Worm (Caenorhabditis elegans) whole organism, early embryonic: ENCODE results near the gene rpt-2.
A peak's percentile ranks its signal among the peaks of the same experiment; 100 is the strongest.

Experiments used
- B0310.2 ChIP-seq: sonication (generic microtip); optimal IDR thresholded peaks from 2 replicates; lab custom pipeline; 2016; ENCODE audit warnings: mild to moderate bottlenecking, missing genetic modification characterization, missing compliant biosample characterization
- F13C5.2 ChIP-seq: sonication (generic microtip); optimal IDR thresholded peaks from 2 replicates; lab custom pipeline; 2017; ENCODE audit warnings: mild to moderate bottlenecking, missing genetic modification characterization, inconsistent platforms, missing compliant biosample characterization
- aly-1 ChIP-seq: sonication (generic microtip); optimal IDR thresholded peaks from 2 replicates; lab custom pipeline; 2016; ENCODE audit warnings: missing genetic modification characterization, missing compliant biosample characterization
- ama-1 ChIP-seq: fragments of 150-350 bp; optimal IDR thresholded peaks from 2 replicates; lab custom pipeline; 2014
- ceh-13 ChIP-seq: fragments of 200-800 bp; sonication (Bioruptor generic); optimal IDR thresholded peaks from 2 replicates; lab custom pipeline; 2018; ENCODE audit warnings: mild to moderate bottlenecking, missing genetic modification characterization, missing compliant biosample characterization
- ceh-36 ChIP-seq: sonication (generic microtip); optimal IDR thresholded peaks from 2 replicates; lab custom pipeline; 2016; ENCODE audit warnings: missing genetic modification characterization, inconsistent platforms, missing compliant biosample characterization
- ets-7 ChIP-seq: sonication (generic microtip); optimal IDR thresholded peaks from 2 replicates; lab custom pipeline; 2016; ENCODE audit warnings: missing genotype, missing genetic modification characterization, missing compliant biosample characterization
- flt-1 ChIP-seq: fragments of 200-800 bp; sonication (Bioruptor generic); IDR thresholded peaks from 2 replicates; pipeline ENCODE4 v1.3.6; 2022; ENCODE audit warnings: missing genetic modification characterization, missing compliant biosample characterization
- hmbx-1 ChIP-seq: sonication (generic microtip); optimal IDR thresholded peaks from 2 replicates; lab custom pipeline; 2016; ENCODE audit warnings: mild to moderate bottlenecking, missing genetic modification characterization, missing compliant biosample characterization
- hmg-4 ChIP-seq: fragments of 200-800 bp; sonication (Bioruptor generic); optimal IDR thresholded peaks from 2 replicates; lab custom pipeline; 2018; ENCODE audit warnings: mild to moderate bottlenecking, missing genetic modification characterization, missing compliant biosample characterization
- hnd-1 ChIP-seq: sonication (generic microtip); optimal IDR thresholded peaks from 2 replicates; lab custom pipeline; 2016; ENCODE audit warnings: missing genetic modification characterization, missing compliant biosample characterization
- pes-1 ChIP-seq: fragments of 200-800 bp; sonication (Bioruptor generic); IDR thresholded peaks from 2 replicates; pipeline ENCODE4 v1.3.6; 2022; ENCODE audit warnings: missing genetic modification reagents, missing genetic modification characterization, missing compliant biosample characterization
- scrt-1 ChIP-seq: fragments of 200-800 bp; sonication (Bioruptor generic); IDR thresholded peaks from 2 replicates; pipeline ENCODE4 v1.3.6; 2022; ENCODE audit warnings: missing genetic modification characterization, missing compliant biosample characterization
- sea-1 ChIP-seq: fragments of 200-800 bp; sonication (Bioruptor generic); conservative IDR thresholded peaks from 2 replicates; pipeline ENCODE4 v1.3.6; 2022; ENCODE audit warnings: missing genetic modification characterization, missing compliant biosample characterization
- tbx-11 ChIP-seq: fragments of 200-800 bp; sonication (Bioruptor generic); IDR thresholded peaks from 2 replicates; pipeline ENCODE4 v1.3.6; 2022; ENCODE audit warnings: missing genetic modification characterization, missing compliant biosample characterization
- tbx-37 ChIP-seq: fragments of 200-800 bp; sonication (Bioruptor generic); conservative IDR thresholded peaks from 2 replicates; pipeline ENCODE4 v1.3.6; 2022; ENCODE audit warnings: missing genetic modification reagents, missing genetic modification characterization, missing compliant biosample characterization
- tra-4 ChIP-seq: sonication (generic microtip); optimal IDR thresholded peaks from 2 replicates; lab custom pipeline; 2017; ENCODE audit warnings: missing genetic modification characterization, missing compliant biosample characterization

rpt-2 gene

DNA sequence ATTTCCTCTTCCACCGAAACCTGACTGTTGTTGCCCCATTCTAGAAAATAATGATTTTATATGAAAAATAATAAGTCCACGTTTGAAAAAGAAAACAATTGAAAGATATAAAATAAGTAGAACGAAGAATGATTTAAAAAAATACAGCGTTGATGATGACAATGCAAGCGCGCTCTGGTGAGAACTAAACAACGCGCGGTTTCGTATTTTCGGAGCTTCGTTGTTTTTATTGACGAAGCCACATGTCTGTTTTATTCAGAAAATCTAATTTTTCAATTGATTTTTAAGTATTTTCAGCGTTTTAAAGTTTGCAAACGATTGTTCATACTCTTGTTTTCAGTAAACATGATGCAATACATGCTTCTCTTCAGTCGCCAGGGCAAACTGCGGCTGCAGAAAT, at the start of gene rpt-2, which contains the start of gene aps-1:
TSS of gene rpt-2 (minus strand) at position 40 of the 400 bp plus-strand sequence.
TSS of gene aps-1 (plus strand) at position 341 of the 400 bp plus-strand sequence.
- TF ChIP-seq F13C5.2 (peak; percentile 48), flt-1 (no peak)

DNA sequence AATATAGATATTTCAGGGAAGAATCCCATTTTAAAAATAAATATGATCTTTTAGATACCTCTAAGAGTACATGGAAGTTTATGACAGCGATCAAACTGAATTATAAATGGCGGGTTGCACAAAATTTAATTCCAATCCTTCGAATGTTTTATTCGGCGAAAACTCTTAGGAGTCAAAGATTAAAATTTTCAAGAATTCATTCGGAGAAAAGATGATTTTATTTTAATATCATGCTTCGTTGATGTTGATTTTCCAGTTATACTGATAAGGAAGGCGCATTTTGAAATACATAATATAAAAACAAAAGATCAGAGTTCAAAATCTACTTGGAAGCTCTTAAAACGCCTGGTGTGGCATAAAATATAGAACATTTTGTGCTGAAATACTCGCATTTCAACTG, 49.6 kb upstream of the rpt-2 start, which contains the start of gene srh-10:
TSS of gene srh-10 (minus strand) at position 29 of the 400 bp plus-strand sequence.
- TF ChIP-seq ama-1 (lab: Kevin White, UChicago) (no peak), flt-1 (no peak), B0310.2 (tag; lab: Kevin White, UChicago) (no peak), scrt-1 (no peak), sea-1 (GFP tag; lab: Robert Waterston, UW) (no peak), hmg-4 (GFP tag; lab: Kevin White, UChicago) (no peak), ets-7 (tag; lab: Kevin White, UChicago) (no peak), pes-1 (no peak)

DNA sequence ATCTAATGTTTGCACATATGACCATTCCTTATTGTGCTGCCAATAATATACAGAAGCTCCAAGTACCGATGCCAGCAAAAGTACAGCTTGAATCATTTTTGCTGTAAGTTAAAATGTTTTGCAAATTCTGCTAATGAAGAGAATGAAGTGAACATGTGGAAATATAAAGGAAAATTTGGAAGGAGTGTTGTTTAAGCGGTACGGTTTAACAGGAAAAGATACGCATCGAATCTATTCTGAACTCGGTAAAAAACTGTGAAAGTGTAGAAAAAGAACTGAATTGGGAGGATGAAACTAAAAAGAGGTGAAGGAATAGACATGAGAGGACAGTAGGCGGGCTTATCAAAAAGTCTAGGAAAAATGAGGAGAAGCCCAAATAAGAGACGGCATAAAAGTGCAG, 45.9 kb upstream of the rpt-2 start, which contains the start of gene Y38A10A.2:
TSS of gene Y38A10A.2 (minus strand) at position 101 of the 400 bp plus-strand sequence.
- TF ChIP-seq ama-1 (lab: Kevin White, UChicago), result no peak
- TF ChIP-seq ceh-36 (tag; lab: Kevin White, UChicago), result no peak
- no peak for TF ChIP-seq tbx-11
- TF ChIP-seq sea-1 (GFP tag; lab: Robert Waterston, UW), result no peak
- no peak for TF ChIP-seq hmg-4 (GFP tag; lab: Kevin White, UChicago)

DNA sequence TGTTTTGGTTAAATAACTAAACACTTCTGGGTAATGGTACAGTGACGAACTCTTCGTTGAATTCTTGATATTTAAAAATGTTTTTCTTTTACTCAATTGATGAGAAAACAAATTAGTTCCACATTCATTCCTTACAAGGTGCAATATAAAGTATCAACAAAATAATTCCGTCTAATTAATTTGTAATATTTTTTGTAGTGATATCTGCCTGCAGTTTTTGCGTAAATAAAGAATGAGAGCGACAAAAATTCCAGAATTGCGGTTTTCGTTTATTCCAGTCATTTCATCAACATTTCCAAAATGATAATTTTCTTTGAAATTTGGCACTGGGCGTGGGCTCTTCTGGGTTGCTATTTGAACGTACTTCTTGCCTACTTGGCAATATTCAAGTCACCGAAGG, 37.8 kb upstream of the rpt-2 start, which contains the start of gene srd-20:
TSS of gene srd-20 (plus strand) at position 301 of the 400 bp plus-strand sequence.
- TF ChIP-seq pes-1, result no peak
- TF ChIP-seq hnd-1 (tag; lab: Kevin White, UChicago), result no peak
- TF ChIP-seq aly-1 (tag; lab: Kevin White, UChicago), result no peak
- TF ChIP-seq tbx-11, result no peak
- no peak for TF ChIP-seq scrt-1
- no peak for TF ChIP-seq F13C5.2

DNA sequence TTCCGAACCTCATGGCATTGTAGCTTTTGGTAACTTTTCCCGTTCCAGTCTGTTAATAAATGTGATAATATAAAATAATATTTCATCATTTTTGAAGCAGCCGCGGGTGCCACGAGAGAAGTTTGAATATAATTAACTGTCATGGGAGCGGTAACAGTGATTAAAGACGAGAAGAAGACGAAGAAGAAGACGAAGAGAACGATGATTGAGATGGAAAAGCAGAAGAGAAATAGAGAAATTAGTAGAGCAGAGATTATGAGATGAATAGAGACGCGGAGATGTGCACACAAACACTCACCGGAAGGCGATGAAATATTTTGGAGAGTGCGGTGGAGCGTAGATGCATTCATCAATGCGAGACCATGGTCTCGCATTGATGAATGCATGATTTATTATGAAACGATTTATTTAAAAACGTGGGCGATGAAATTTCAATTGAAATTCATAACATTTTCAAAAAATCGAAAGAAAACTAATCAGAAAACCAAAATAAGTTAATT, 35.8 kb upstream of the rpt-2 start, which contains the start of gene seip-1:
TSS of gene seip-1 (minus strand) at position 51 of the 500 bp plus-strand sequence.
- TF ChIP-seq flt-1 (0 out of 2 replicates have a peak, but pooled peaks have one; percentile 20), tra-4 (tag; lab: Kevin White, UChicago) (no peak), ets-7 (tag; lab: Kevin White, UChicago) (peak; percentile 74), tbx-11 (no peak), F13C5.2 (peak; percentile 35)

DNA sequence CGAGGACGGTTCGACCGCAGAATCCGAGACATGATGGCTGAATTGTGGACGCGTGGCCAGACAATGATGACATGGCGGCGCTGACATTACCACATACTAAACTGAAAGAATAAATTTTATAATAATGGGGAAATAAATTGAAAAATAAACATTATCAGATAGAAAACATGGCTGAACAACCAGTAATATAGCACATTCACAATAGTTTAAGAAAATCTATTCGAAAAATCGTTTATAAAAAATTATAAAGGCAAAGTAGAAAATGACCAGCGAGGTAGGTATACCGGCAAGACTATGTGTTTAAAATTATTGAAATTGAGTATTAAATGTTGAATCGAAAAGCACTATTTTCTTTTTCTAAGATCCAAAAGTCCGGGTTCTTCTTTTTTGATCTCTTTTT, 33.7 kb upstream of the rpt-2 start, which contains the start of gene jamp-1:
TSS of gene jamp-1 (minus strand) at position 101 of the 400 bp plus-strand sequence.
- TF ChIP-seq hmbx-1, result no peak
- 0 out of 2 replicates have a peak, but pooled peaks have one; percentile 17 for TF ChIP-seq scrt-1

DNA sequence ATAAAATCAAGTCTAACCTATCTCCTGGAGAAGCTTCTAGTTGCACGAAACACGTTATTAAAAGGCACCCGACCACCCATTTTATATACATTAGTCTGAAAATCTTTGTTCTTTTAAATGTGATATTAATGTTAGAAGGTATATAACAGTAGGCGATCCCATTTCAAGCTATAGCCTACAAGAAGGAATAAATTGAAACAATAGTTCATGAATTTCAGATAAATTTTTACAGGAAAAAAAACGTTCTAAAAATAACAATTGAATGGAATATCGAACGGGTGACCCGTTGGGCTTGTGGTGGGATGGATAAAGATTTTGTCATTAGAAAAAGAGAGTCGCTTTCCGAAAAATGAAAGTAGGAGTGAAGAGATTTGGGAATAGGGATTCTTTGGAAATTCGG, 30.3 kb upstream of the rpt-2 start, which contains the start of gene pgap-3:
TSS of gene pgap-3 (minus strand) at position 101 of the 400 bp plus-strand sequence.
- no peak for TF ChIP-seq ceh-13 (GFP tag; lab: Kevin White, UChicago)
- no peak for TF ChIP-seq sea-1 (GFP tag; lab: Robert Waterston, UW)
- TF ChIP-seq hnd-1 (tag; lab: Kevin White, UChicago), result no peak
- no peak for TF ChIP-seq tra-4 (tag; lab: Kevin White, UChicago)
- TF ChIP-seq flt-1, result no peak
- no peak for TF ChIP-seq aly-1 (tag; lab: Kevin White, UChicago)
- no peak for TF ChIP-seq ets-7 (tag; lab: Kevin White, UChicago)
- TF ChIP-seq F13C5.2, result no peak
- no peak for TF ChIP-seq pes-1
- no peak for TF ChIP-seq hmbx-1
- no peak for TF ChIP-seq tbx-37 (GFP tag; lab: Robert Waterston, UW)

DNA sequence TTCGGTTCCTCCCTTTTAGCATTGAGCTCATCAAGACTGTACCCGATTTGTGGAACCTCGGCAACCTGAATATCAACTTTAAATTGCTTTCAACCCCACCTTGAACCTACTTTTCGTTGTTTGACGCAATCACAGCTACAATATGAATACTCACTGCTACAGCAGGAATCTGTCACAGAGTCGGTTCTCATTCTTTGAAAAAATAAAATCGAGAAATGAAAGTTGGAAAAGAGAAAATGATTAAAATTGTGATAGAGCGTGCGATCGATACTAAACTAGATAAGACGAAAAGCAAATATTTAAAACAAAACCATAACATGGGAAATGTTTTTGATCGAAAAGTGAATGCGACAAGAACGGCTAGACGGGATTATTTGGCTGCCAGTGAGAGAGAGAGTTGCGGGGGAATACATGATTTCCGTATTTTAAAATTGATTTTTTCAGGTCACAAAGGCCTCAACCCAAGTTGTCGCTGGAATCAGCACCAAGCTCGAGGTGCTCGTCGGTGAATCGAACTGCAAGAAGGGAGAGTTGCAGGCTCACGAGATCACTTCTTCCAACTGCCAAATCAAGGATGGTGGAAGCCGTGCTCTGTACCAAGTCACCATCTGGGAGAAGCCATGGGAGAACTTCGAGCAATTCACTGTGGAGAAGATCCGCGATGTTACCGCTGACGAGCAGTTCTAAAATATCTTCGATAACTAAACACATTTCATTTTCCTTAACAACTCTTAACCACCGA, 27.6 kb upstream of the rpt-2 start, which contains the start of gene R01B10.3:
TSS of gene R01B10.3 (minus strand) at position 277 of the 742 bp plus-strand sequence.
- TF ChIP-seq sea-1 (GFP tag; lab: Robert Waterston, UW) (peak; percentile 59; the same call in 1 of the 2 replicates), ama-1 (lab: Kevin White, UChicago) (no peak)

DNA sequence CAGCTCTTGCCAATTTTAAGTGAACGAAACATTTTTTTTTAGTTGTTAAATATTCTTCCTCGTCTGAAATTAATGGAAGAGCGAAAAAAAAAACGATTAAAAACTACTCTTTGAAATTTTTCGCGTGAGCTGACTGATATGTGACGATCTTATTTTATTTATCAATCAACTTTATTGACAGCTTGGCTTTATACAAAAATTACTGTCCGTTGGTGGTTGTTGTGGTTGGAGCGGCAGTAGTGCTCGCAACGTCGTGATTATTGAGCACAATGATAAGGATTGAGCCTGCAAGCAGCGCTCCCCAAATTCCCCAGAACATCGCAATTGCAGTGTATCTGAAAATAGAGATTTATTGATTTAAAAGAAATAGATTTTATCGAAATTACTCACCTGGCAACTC, 27.0 kb upstream of the rpt-2 start:
- TF ChIP-seq ceh-36 (tag; lab: Kevin White, UChicago), result no peak
- TF ChIP-seq flt-1, result no peak
- no peak for TF ChIP-seq aly-1 (tag; lab: Kevin White, UChicago)
- TF ChIP-seq scrt-1, result no peak
- TF ChIP-seq ceh-13 (GFP tag; lab: Kevin White, UChicago), result no peak
- TF ChIP-seq pes-1, result no peak
- no peak for TF ChIP-seq tbx-11
- TF ChIP-seq ets-7 (tag; lab: Kevin White, UChicago), result no peak
- TF ChIP-seq sea-1 (GFP tag; lab: Robert Waterston, UW), result no peak
- no peak for TF ChIP-seq hmbx-1
- TF ChIP-seq B0310.2 (tag; lab: Kevin White, UChicago), result no peak
- no peak for TF ChIP-seq hmg-4 (GFP tag; lab: Kevin White, UChicago)
- no peak for TF ChIP-seq F13C5.2
- no peak for TF ChIP-seq tbx-37 (GFP tag; lab: Robert Waterston, UW)
- TF ChIP-seq ama-1 (lab: Kevin White, UChicago), result no peak
- no peak for TF ChIP-seq hnd-1 (tag; lab: Kevin White, UChicago)
- TF ChIP-seq tra-4 (tag; lab: Kevin White, UChicago), result no peak
